Fruit fly (Drosophila melanogaster): ENCODE data around the gene CG7362.

dm6 chr3R:14713776-14714146 is 40.5 kb downstream of the CG7362 start:
- TF ChIP-seq ttk (optimal IDR thresholded peaks at IDR 0.05) (no peak), insv (optimal IDR thresholded peaks at IDR 0.05) (no peak), Myc (optimal IDR thresholded peaks at IDR 0.05) (no peak), psq (optimal IDR thresholded peaks at IDR 0.05) (no peak), h (optimal IDR thresholded peaks at IDR 0.05) (no peak), Sin3A (optimal IDR thresholded peaks at IDR 0.05) (no peak)
